Fruit fly (Drosophila melanogaster) Kc167 (cell line): ENCODE measurements around the gene sbm.

ENCODE experiments used
- Myc ChIP-seq: fragments of >200 bp; optimal IDR thresholded peaks from 2 replicates; lab custom pipeline; 2017; ENCODE audit warnings: missing external identifiers
- Sin3A ChIP-seq: fragments of >200 bp; optimal IDR thresholded peaks from 2 replicates; lab custom pipeline; 2018; ENCODE audit warnings: missing external identifiers
- h ChIP-seq: fragments of >200 bp; optimal IDR thresholded peaks from 3 replicates; lab custom pipeline; 2018; ENCODE audit warnings: missing external identifiers
- insv ChIP-seq: fragments of >200 bp; optimal IDR thresholded peaks from 3 replicates; lab custom pipeline; 2018; ENCODE audit warnings: missing external identifiers
- psq ChIP-seq: fragments of >200 bp; optimal IDR thresholded peaks from 2 replicates; lab custom pipeline; 2017; ENCODE audit warnings: missing external identifiers
- ttk ChIP-seq: sonication (Bioruptor generic); optimal IDR thresholded peaks from 2 replicates; lab custom pipeline; 2017; ENCODE audit warnings: missing external identifiers

The sbm gene

DNA sequence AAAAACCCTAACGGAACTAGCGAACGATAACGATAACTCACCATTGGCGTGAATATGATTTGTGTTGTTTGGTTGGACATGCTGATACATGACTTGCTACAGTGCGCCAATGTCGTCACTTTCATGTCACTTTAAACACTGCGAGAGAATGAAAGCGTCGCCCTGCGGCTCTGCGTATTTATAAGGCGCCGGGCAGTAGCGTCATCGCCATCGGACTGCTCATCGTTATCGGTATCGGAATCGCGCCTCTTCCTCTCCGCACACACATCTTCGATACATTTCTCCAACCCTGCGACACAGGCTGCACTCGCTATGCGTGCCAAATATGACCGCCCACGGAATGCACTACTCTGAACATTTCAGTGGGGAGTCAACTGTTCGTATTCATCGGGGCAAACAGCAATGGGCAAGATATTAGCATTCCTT is at the start of gene sbm:
sbm (minus strand) TSS at position 160 of the 426 bp plus-strand sequence.
- TF ChIP-seq psq (lab: Kevin White, UChicago), result no peak

DNA sequence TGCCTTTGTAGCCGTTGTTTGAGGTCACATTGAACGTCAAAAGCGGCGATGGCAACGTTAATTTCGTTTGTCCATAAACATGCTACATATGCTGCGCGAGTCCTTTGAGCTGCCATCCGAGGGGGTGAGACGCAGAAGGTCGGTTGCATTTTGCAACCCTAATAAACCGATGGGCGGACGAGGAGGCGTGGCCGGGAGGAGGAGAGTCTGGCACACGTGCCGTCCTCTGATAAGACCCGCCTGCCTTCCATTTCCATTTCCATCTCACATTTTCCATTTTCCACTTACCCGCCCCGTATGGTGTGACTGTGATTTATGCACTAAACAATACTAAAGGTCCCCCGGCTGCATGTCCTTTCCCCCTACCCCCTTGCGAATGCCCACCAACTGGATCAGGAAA is 47.4 kb upstream of the sbm start:
- TF ChIP-seq ttk (lab: Kevin White, UChicago) (no peak), h (lab: Kevin White, UChicago) (no peak), psq (lab: Kevin White, UChicago) (no peak), insv (no peak), Sin3A (lab: Kevin White, UChicago) (no peak), Myc (lab: Kevin White, UChicago) (no peak)

DNA sequence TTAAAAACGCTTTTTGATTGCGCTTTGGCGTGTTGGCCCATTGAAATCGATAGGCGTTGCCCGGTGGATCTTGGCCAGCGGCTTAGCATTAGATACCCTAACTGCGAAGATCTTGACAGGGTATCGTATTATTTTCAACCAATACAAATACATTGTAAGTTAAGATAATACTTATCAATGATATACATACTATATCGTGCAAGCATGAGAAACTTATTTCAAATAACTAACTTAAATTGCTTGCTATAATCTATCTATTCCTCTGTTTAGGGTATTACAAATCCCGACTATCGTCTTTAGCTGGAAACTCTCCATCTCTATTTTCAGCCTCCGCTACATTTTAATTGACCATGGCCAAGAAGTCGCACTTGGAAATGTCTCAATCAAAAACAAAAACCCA is 32.3 kb upstream of the sbm start:
- TF ChIP-seq psq (lab: Kevin White, UChicago) (no peak), Sin3A (lab: Kevin White, UChicago) (no peak), insv (no peak), ttk (lab: Kevin White, UChicago) (no peak), Myc (lab: Kevin White, UChicago) (no peak), h (lab: Kevin White, UChicago) (no peak)

DNA sequence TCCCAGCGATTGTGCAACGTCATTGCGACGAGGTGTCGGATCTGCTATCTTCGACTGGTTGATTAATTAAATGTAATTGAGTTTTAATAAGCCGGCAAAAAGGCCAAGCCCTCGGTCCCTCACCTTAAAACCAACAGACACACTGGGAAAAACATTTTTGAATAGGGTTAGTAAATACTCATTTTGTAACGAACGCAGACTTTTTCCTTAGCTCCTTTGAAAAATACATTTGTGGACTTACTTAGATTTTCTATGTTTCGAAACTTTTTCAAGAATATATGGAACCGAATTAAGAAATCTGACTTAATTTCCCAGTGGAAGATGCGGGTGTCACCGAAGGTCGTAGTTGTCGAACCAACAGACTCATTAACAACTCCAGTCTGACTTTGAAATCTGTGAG is 31.8 kb upstream of the sbm start:
- no peak for TF ChIP-seq insv
- no peak for TF ChIP-seq ttk (lab: Kevin White, UChicago)
- no peak for TF ChIP-seq psq (lab: Kevin White, UChicago)
- no peak for TF ChIP-seq Myc (lab: Kevin White, UChicago)
- no peak for TF ChIP-seq h (lab: Kevin White, UChicago)
- no peak for TF ChIP-seq Sin3A (lab: Kevin White, UChicago)

DNA sequence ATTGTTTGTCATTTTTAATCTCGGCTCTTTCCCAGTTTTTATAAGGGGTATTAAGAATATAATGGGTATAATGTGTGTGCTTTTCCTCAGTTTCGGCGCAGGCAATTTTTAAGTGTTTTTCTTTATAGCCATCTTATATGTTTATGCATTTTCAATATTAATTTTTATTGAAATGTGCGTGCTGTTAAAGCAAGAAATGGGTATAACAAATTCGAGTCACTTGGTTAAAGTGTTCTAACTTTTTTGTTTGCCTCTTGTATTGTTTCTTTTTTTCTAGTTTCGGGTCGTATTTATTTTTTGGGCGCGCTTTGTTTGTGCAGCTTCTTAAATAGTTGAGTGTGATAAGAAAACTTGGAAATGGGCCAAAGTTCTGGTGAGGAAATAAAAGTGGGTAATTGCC is 30.8 kb upstream of the sbm start:
- no peak for TF ChIP-seq Myc (lab: Kevin White, UChicago)
- TF ChIP-seq ttk (lab: Kevin White, UChicago), result no peak
- TF ChIP-seq insv, result no peak
- no peak for TF ChIP-seq h (lab: Kevin White, UChicago)
- TF ChIP-seq Sin3A (lab: Kevin White, UChicago), result no peak
- no peak for TF ChIP-seq psq (lab: Kevin White, UChicago)

DNA sequence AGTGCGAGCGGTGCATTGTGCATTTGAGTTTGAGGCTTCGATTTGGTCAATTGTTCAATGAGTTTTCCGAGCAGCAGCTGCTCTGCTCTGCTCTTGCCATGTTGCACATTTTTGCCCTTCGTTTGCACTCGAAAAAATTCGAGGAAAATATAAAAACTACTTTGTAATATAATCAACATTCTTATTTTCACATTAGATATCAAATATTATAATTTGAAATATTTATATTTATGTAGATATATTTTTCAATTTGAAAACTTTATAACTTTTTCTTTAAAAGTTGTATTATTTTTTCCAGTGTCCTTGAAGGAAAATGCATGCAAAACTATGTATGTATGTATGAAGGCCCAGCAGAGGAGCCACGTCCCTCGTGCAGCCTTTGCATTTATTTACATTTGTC is 27.0 kb upstream of the sbm start:
- TF ChIP-seq insv, result no peak
- TF ChIP-seq Sin3A (lab: Kevin White, UChicago), result no peak
- no peak for TF ChIP-seq psq (lab: Kevin White, UChicago)
- TF ChIP-seq Myc (lab: Kevin White, UChicago), result no peak
- TF ChIP-seq h (lab: Kevin White, UChicago), result no peak
- no peak for TF ChIP-seq ttk (lab: Kevin White, UChicago)

DNA sequence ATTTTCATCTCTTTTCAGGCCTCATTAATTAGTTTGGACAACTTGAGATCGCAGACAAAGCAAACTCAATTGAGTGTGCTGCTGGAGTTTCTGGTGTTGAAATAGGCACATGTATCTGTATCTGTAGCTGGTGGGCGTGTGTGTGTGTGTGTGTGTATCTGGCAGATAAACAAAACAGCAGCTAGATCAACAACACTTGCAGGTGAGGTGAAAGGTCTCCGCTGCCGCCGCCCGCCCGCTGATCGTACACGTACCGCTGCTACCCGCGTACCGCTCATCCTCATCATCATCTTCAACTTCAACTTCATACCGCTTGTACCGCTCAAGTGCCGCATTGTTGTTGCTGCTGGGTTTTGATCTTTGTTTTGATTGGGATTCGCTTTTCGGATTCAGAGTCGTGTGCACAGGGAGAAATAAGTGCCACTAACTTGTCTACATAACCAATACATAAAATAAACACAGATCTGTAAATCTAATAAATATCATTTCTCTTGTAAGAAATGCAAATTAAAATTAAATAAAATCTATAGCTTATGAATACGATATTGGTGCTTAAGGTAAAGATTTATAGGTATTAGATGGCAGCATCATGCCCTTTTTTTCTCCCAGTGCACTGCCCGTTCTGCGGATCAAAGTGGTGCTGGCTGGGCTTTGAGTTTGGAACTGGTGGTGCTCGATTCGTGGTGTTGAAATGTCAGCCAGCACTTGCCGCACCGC is 24.9 kb upstream of the sbm start:
- TF ChIP-seq ttk (lab: Kevin White, UChicago) (no peak), Sin3A (lab: Kevin White, UChicago) (no peak), psq (lab: Kevin White, UChicago) (no peak)

DNA sequence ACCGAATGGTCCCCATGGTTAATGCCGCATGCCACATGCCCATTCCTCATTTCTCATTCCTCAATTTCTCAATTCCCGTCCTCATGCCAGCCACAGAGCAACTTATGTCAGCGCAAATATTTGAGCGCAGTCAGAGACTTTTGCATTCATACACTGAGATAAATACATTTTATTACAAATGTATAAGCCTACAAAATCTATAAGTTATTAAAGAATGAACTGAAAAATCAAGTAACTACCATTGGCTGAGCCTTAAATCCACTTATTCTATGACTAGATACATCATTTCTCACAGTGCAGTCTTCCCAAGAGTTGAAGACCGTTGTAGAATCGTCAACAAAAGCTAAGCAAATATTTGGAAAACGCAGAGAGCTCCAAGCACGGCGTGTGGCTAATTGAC is 19.8 kb upstream of the sbm start:
- no peak for TF ChIP-seq Myc (lab: Kevin White, UChicago)
- TF ChIP-seq ttk (lab: Kevin White, UChicago), result no peak
- TF ChIP-seq h (lab: Kevin White, UChicago), result no peak
- no peak for TF ChIP-seq Sin3A (lab: Kevin White, UChicago)
- no peak for TF ChIP-seq insv
- TF ChIP-seq psq (lab: Kevin White, UChicago), result no peak

DNA sequence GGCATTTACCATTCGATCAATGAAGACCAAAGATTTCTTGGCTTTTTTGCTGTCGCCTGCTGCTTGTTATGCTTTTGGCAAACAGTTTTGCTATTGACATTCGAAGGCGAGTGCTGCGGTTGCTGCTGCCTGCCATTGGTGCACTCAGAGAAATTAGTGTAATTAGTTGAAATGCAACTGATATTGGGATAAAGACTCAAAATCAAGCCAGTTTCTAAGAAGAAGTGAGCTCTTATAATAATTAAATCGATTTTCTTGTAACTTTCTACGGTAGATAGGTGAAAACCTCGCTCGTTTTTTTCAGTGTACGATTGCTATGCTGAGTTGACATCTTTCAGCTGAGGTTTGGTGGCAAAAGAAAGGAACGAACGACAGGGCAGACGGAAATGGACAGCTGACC is 19.1 kb upstream of the sbm start:
- TF ChIP-seq h (lab: Kevin White, UChicago) (no peak), insv (no peak), Sin3A (lab: Kevin White, UChicago) (no peak), Myc (lab: Kevin White, UChicago) (no peak)

DNA sequence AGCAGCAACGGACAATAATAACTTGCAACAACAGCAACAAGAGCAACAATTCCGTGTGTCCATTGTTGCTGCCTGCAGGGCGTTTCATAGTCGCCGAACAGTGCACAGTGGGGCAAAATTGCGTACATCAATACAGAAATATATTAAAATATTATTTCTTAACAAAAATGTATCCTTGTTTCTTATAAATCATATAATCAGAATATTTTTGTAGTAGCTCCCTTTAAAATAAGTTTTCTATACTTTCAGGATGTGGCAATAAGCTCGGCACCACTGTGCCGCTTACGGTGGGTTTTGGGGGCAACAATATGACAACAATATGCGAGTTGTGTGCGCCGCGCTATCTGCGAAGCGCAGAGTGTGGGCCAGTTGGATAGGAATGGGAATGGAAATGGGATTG is 9.9 kb upstream of the sbm start:
- TF ChIP-seq ttk (lab: Kevin White, UChicago) (no peak), insv (no peak), Sin3A (lab: Kevin White, UChicago) (no peak), Myc (lab: Kevin White, UChicago) (no peak), psq (lab: Kevin White, UChicago) (no peak), h (lab: Kevin White, UChicago) (no peak)

DNA sequence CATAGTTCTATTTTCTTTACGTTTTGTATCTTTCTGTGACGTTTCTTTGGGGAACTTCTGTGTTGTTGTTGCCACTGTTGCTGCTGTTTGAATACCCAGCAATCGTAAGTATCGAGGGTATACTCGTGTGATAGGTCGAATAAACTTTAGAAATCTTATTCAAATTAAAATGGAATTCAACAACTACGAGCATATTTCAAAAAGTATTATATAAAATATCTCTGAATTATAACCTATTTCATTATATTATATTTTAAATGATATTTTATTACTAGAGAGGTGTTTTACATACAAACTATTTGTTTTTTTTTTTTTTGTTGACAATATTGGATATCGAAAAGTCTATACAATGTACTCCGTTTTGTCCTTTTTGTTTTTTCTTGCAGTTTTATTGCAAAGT is 6.8 kb upstream of the sbm start:
- TF ChIP-seq Sin3A (lab: Kevin White, UChicago) (no peak), psq (lab: Kevin White, UChicago) (no peak), Myc (lab: Kevin White, UChicago) (no peak), h (lab: Kevin White, UChicago) (no peak), insv (no peak), ttk (lab: Kevin White, UChicago) (no peak)

DNA sequence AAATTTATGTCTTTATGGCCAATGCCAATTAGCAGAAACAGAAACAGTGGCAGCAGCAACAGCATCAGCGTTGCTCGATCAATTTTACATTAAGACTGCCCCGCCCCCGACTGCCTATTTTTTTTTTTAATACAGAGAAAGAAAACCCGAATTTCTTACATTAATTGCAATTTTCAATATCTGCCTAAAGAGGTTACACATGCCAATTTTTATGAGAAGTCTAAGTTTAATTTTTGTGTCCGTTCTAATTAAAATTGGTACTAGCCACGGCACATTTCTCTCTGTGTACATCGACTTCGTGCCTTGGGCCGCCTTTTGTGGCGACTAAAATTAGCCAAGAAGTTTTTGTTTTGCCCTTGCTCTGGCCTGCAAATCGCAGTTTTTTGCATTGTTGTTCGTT is 4.5 kb upstream of the sbm start:
- TF ChIP-seq ttk (lab: Kevin White, UChicago) (no peak), h (lab: Kevin White, UChicago) (no peak), Sin3A (lab: Kevin White, UChicago) (no peak), Myc (lab: Kevin White, UChicago) (no peak), insv (no peak), psq (lab: Kevin White, UChicago) (no peak)
